Fruit fly (Drosophila melanogaster) whole organism, prepupa: ENCODE data around the gene CG9135.

Experiments
- Blimp-1 ChIP-seq: fragments of 200-800 bp; sonication (Bioruptor generic); optimal IDR thresholded peaks from 3 replicates; lab custom pipeline; 2017; ENCODE audit warnings: missing biosample characterization, missing genetic modification characterization, mild to moderate bottlenecking, moderate library complexity, missing genetic modification reagents
- CG1621 ChIP-seq: fragments of 200-800 bp; sonication (Bioruptor generic); optimal IDR thresholded peaks from 3 replicates; lab custom pipeline; 2018; ENCODE audit warnings: missing biosample characterization, mild to moderate bottlenecking, missing genetic modification characterization
- CG31627 ChIP-seq: fragments of 200-800 bp; sonication (Bioruptor generic); optimal IDR thresholded peaks from 3 replicates; lab custom pipeline; 2016; ENCODE audit warnings: missing biosample characterization, missing genetic modification characterization
- CG32006 ChIP-seq: fragments of 200-800 bp; sonication (Bioruptor generic); optimal IDR thresholded peaks from 3 replicates; lab custom pipeline; 2017; ENCODE audit warnings: missing biosample characterization, mild to moderate bottlenecking, missing genetic modification characterization
- CG3919 ChIP-seq: fragments of 200-800 bp; sonication (Bioruptor generic); optimal IDR thresholded peaks from 3 replicates; lab custom pipeline; 2016; ENCODE audit warnings: missing biosample characterization, missing genetic modification characterization
- CG4318 ChIP-seq: fragments of 200-800 bp; sonication (Bioruptor generic); optimal IDR thresholded peaks from 3 replicates; lab custom pipeline; 2017; ENCODE audit warnings: missing biosample characterization, mild to moderate bottlenecking, missing genetic modification characterization
- CG6163 ChIP-seq: fragments of 200-800 bp; sonication (Bioruptor generic); IDR thresholded peaks from 3 replicates; pipeline ENCODE4 v1.3.6; 2022; ENCODE audit warnings: missing biosample characterization, missing genetic modification characterization
- CG6276 ChIP-seq: fragments of 200-800 bp; sonication (Bioruptor generic); optimal IDR thresholded peaks from 2 replicates; lab custom pipeline; 2017; ENCODE audit warnings: missing biosample characterization, mild to moderate bottlenecking, missing genetic modification characterization
- CG6808 ChIP-seq: fragments of 200-800 bp; sonication (Bioruptor generic); optimal IDR thresholded peaks from 3 replicates; lab custom pipeline; 2017; ENCODE audit warnings: missing biosample characterization, missing genetic modification characterization, mild to moderate bottlenecking, moderate library complexity, missing genetic modification reagents
- CG8119 ChIP-seq: fragments of 200-800 bp; sonication (Bioruptor generic); IDR thresholded peaks from 3 replicates; pipeline ENCODE4 v1.3.6; 2022; ENCODE audit warnings: missing biosample characterization, missing genetic modification characterization
- CG9139 ChIP-seq: fragments of 200-800 bp; sonication (Bioruptor generic); optimal IDR thresholded peaks from 3 replicates; lab custom pipeline; 2017; ENCODE audit warnings: missing biosample characterization, mild to moderate bottlenecking, missing genetic modification characterization
- Eip75B ChIP-seq: fragments of 200-800 bp; sonication (Bioruptor generic); optimal IDR thresholded peaks from 3 replicates; lab custom pipeline; 2016; ENCODE audit warnings: missing biosample characterization, missing genetic modification characterization
- Eip78C ChIP-seq: fragments of 200-800 bp; sonication (Bioruptor generic); peaks from one replicate; lab custom pipeline; 2016; ENCODE audit warnings: missing biosample characterization, missing genetic modification characterization
- Ets96B ChIP-seq: fragments of 200-800 bp; optimal IDR thresholded peaks from 2 replicates; lab custom pipeline; 2019; ENCODE audit warnings: missing biosample characterization, mild to moderate bottlenecking, missing genetic modification characterization, moderate library complexity
- Gug ChIP-seq: fragments of 200-800 bp; sonication (Bioruptor generic); IDR thresholded peaks from 2 replicates; pipeline ENCODE4 v1.3.6; 2022; ENCODE audit warnings: missing biosample characterization, missing genetic modification characterization
- Hr39 ChIP-seq: fragments of 200-800 bp; sonication (Bioruptor generic); optimal IDR thresholded peaks from 2 replicates; lab custom pipeline; 2016; ENCODE audit warnings: missing biosample characterization, missing genetic modification characterization
- Lpt ChIP-seq: fragments of 200-800 bp; sonication (Bioruptor generic); optimal IDR thresholded peaks from 3 replicates; lab custom pipeline; 2016; ENCODE audit warnings: missing biosample characterization, missing genetic modification characterization
- OdsH ChIP-seq: fragments of 200-800 bp; sonication (Bioruptor generic); optimal IDR thresholded peaks from 3 replicates; lab custom pipeline; 2016; ENCODE audit warnings: missing biosample characterization, missing genetic modification characterization
- Smox ChIP-seq: fragments of 200-800 bp; sonication (Bioruptor generic); optimal IDR thresholded peaks from 3 replicates; lab custom pipeline; 2016; ENCODE audit warnings: missing biosample characterization, missing genetic modification characterization
- Sox15 ChIP-seq: fragments of 200-800 bp; sonication (Bioruptor generic); optimal IDR thresholded peaks from 3 replicates; lab custom pipeline; 2016; ENCODE audit warnings: missing biosample characterization, missing genetic modification characterization
- acj6 ChIP-seq: fragments of 200-800 bp; sonication (Bioruptor generic); optimal IDR thresholded peaks from 3 replicates; lab custom pipeline; 2016; ENCODE audit warnings: missing biosample characterization, missing genetic modification characterization
- dsx ChIP-seq: fragments of 200-800 bp; optimal IDR thresholded peaks from 3 replicates; lab custom pipeline; 2019; ENCODE audit warnings: missing biosample characterization, mild to moderate bottlenecking, missing genetic modification characterization, moderate library complexity; ENCODE audit not compliant: poor library complexity, severe bottlenecking
- eg ChIP-seq: fragments of 200-800 bp; sonication (Bioruptor generic); IDR thresholded peaks from 3 replicates; pipeline ENCODE4 v1.3.6; 2022; ENCODE audit warnings: missing biosample characterization, missing genetic modification characterization
- esn ChIP-seq: fragments of 200-800 bp; sonication (Bioruptor generic); optimal IDR thresholded peaks from 2 replicates; lab custom pipeline; 2016; ENCODE audit warnings: missing biosample characterization, mild to moderate bottlenecking, missing genetic modification characterization, moderate library complexity
- fd85E ChIP-seq: fragments of 200-800 bp; sonication (Bioruptor generic); optimal IDR thresholded peaks from 3 replicates; lab custom pipeline; 2016; ENCODE audit warnings: missing biosample characterization, missing genetic modification characterization
- fkh ChIP-seq: fragments of 200-800 bp; sonication (Bioruptor generic); optimal IDR thresholded peaks from 3 replicates; lab custom pipeline; 2017; ENCODE audit warnings: missing biosample characterization, mild to moderate bottlenecking, missing genetic modification characterization, moderate library complexity
- lz ChIP-seq: fragments of 200-800 bp; sonication (Bioruptor generic); optimal IDR thresholded peaks from 3 replicates; lab custom pipeline; 2016; ENCODE audit warnings: missing biosample characterization, missing genetic modification characterization
- net ChIP-seq: fragments of 200-800 bp; sonication (Bioruptor generic); optimal IDR thresholded peaks from 3 replicates; lab custom pipeline; 2016; ENCODE audit warnings: missing biosample characterization, missing genetic modification characterization
- pdm3 ChIP-seq: fragments of 200-800 bp; sonication (Bioruptor generic); optimal IDR thresholded peaks from 3 replicates; lab custom pipeline; 2016; ENCODE audit warnings: missing biosample characterization, missing genetic modification characterization
- spab ChIP-seq: fragments of 200-800 bp; sonication (Bioruptor generic); optimal IDR thresholded peaks from 2 replicates; lab custom pipeline; 2017; ENCODE audit warnings: missing biosample characterization, mild to moderate bottlenecking, missing genetic modification characterization, missing genetic modification reagents
- ss ChIP-seq, 2 experiments: fragments of 200-800 bp; sonication (Bioruptor generic); optimal IDR thresholded peaks; 2 replicates in 1 of 2; 3 replicates in 1 of 2; lab custom pipeline; 2017 to 2018; ENCODE audit warnings: mild to moderate bottlenecking in 2 of 2, missing biosample characterization in 2 of 2, missing genetic modification characterization in 2 of 2, moderate library complexity in 1 of 2
- svp ChIP-seq: fragments of 200-800 bp; sonication (Bioruptor generic); peaks from one replicate; lab custom pipeline; 2016; ENCODE audit warnings: missing biosample characterization, missing genetic modification characterization
- vri ChIP-seq: fragments of 200-800 bp; sonication (Bioruptor generic); optimal IDR thresholded peaks from 3 replicates; lab custom pipeline; 2016; ENCODE audit warnings: missing biosample characterization, mild to moderate bottlenecking, missing genetic modification characterization

The CG9135 gene

DNA sequence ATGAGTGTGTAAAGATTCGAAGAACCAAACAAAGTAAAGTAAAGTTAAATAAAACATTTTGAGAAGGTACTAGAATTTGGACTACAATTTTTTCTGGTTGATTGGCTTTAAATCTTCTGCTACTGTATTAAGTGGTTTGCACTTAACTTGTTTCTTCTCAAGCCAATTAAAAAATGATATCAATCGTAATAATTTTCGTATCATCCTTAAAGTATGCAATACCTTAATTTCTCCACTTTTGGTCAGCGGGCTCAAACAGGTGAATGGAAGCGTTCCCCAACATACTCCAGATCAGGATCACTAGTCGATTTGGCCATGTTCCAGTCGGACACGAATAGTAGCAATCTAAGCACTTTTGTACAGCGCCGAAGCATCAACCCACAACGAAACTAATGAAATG lies 23.3 kb downstream of the CG9135 start:
- TF ChIP-seq ss (GFP tag; optimal IDR thresholded peaks at IDR 0.05; lab: Kevin White, UChicago), result no peak
- no peak for TF ChIP-seq Eip75B (GFP tag; lab: Kevin White, UChicago)
- no peak for TF ChIP-seq Hr39 (GFP tag; lab: Kevin White, UChicago)
- no peak for TF ChIP-seq Sox15

DNA sequence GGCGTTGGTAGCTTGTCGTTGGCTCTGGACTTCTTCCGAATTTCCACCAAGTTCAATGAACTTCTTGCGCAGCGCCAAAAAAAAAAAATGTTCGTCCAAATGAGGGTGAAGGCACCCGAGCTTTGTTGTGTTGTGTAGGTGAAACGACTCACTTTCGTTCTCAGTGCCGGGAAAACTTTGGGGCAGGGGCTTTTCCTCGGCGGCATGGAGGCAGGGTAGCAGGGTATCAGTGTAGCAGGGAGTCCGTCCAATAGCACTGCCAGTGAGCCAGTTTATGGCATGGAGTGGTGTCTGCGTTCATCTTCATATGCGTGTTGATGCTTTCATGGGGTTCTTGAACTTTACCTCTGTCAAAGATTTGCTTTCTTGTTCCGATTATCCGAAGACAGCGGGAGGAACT lies 23.7 kb downstream of the CG9135 start:
- TF ChIP-seq Sox15, result no peak
- no peak for TF ChIP-seq CG3919 (GFP tag; lab: Kevin White, UChicago)
- TF ChIP-seq CG6276 (GFP tag; lab: Kevin White, UChicago), result no peak
- no peak for TF ChIP-seq eg
- no peak for TF ChIP-seq svp

DNA sequence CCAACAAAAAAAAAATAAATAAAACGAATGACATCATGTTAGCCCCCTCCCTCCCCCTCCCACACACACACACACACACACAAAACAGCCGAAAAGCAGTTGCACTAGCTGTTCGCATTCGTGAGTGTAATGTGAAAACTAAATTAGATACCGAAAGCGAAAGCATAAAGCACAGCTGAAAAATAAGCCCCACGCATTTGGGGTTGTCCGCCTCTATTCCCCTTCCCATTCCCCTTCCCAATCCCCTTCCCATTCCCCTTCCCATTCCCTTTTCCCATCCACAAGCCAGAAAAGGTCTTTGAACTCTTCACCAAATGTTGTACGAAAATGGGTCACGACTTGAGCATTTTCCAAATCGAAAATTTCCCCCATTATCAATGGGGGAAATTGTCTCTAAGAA lies 24.7 kb downstream of the CG9135 start:
- no peak for TF ChIP-seq dsx (GFP tag; lab: Kevin White, UChicago)
- no peak for TF ChIP-seq CG6276 (GFP tag; lab: Kevin White, UChicago)
- TF ChIP-seq CG6163 (GFP tag; lab: Robert Waterston, UW), result no peak
- no peak for TF ChIP-seq fkh
- TF ChIP-seq net (GFP tag; lab: Kevin White, UChicago), result no peak
- TF ChIP-seq CG6808 (GFP tag; lab: Kevin White, UChicago), result no peak
- TF ChIP-seq fd85E (GFP tag; lab: Kevin White, UChicago), result no peak
- no peak for TF ChIP-seq spab (GFP tag; lab: Kevin White, UChicago)
- TF ChIP-seq Eip75B (GFP tag; lab: Kevin White, UChicago), result no peak
- TF ChIP-seq CG8119 (GFP tag; lab: Robert Waterston, UW), result no peak
- no peak for TF ChIP-seq Smox (GFP tag; lab: Kevin White, UChicago)
- no peak for TF ChIP-seq Blimp-1
- no peak for TF ChIP-seq esn
- no peak for TF ChIP-seq OdsH (GFP tag; lab: Kevin White, UChicago)

DNA sequence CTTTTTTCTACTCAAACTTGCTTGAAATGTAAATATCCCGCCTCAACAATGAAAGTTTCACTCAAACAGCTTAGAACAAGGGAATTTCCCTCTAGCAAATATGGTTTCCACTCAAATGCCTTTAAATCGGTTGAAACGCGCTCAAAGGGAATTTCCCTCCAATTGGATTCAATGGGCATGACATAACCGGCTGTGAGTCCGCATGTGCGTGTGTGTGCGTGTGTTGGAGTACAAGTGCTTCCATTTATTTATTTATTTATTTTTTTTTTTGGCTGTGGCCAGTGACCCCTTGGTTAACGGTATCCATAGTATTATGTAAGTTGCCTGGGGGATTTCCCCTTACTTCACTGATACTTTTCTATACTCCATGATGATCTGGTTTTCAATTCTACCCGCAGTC lies 25.5 kb downstream of the CG9135 start:
- no peak for TF ChIP-seq Gug (GFP tag; lab: Robert Waterston, UW)
- TF ChIP-seq Eip78C, result peak; percentile 11
- no peak for TF ChIP-seq CG3919 (GFP tag; lab: Kevin White, UChicago)
- TF ChIP-seq CG1621 (tag; lab: Kevin White, UChicago), result no peak
- TF ChIP-seq fkh, result peak; percentile 39
- TF ChIP-seq CG32006, result no peak
- peak; percentile 62 for TF ChIP-seq vri (GFP tag; lab: Kevin White, UChicago)
- no peak for TF ChIP-seq CG4318 (GFP tag; lab: Kevin White, UChicago)
- TF ChIP-seq pdm3 (GFP tag; lab: Kevin White, UChicago), result no peak
- no peak for TF ChIP-seq CG31627 (GFP tag; lab: Kevin White, UChicago)
- TF ChIP-seq Sox15, result no peak
- peak; percentile 50 for TF ChIP-seq CG6276 (GFP tag; lab: Kevin White, UChicago)
- no peak for TF ChIP-seq acj6
- TF ChIP-seq CG9139 (GFP tag; lab: Kevin White, UChicago), result no peak
- no peak for TF ChIP-seq lz (GFP tag; lab: Kevin White, UChicago)
- no peak for TF ChIP-seq Lpt
- no peak for TF ChIP-seq Ets96B (tag; lab: Kevin White, UChicago)
- TF ChIP-seq net (GFP tag; lab: Kevin White, UChicago), result no peak

DNA sequence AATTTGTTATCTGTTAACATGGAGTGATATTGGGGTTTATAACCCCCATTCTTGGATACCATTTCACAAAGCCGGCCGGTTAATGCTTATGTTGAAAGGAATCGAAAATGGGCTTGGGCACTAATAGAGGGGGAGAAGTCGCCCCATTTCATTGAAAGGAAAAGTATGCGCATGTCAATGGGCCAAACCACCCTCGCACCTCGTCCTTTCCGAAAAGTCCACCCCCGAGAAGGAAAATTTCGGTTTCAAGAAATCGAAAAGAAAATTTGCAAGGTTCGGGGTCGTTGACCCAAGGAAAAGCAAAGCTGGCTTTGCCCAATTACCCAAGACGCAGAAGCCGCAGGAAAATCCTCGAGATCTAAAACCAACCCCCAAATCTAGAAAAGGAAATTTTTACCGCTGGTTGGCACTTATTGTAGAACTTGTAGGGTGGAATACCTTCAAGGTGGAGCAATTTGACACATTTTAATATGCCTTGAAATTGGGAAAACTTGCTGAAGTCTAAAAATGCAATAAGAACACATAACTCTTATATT lies 26.3 kb downstream of the CG9135 start:
- TF ChIP-seq Blimp-1 (no peak), svp (peak; percentile 42)
